Fruit fly (Drosophila melanogaster): ENCODE results near the gene CG12121.
A peak's percentile ranks its signal among the peaks of the same experiment; 100 is the strongest.

The CG12121 gene

DNA sequence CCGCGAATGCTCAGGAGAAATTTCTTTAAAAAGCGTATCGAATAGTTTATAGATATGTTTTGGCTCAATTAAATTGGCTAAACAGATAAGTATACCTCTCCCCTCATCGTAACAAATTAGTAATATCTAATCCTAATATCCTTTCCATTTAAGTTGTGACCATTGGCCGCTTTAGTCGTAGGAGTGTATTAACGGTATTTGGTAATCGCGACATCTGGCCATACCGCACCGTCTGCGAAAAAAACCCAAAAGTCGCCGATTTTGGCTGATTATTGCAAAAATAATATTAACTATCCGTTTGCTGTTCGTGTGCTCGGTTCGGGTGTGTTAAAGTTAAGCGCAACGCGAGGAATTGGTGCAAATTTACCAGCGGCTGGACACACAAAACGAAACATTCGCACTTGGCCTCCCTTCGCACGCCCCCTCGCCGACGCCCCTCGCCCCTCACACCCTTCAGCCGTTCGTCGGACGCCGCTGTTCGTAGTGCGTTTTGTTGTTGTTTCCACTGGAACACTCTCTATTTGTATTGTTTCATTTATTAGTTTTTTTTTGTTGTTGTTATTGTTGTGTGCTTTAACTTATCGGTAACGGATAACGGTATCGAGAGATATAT is 15.1 kb upstream of the CG12121 start, which contains the start of the genes amx and Dsor1 (continued):
- TF ChIP-seq Med (GFP tag) = peak; percentile 57
- no peak for TF ChIP-seq CG10565 (GFP tag; optimal IDR thresholded peaks at IDR 0.05)
- no peak for TF ChIP-seq CG3838 (GFP tag; optimal IDR thresholded peaks at IDR 0.05)
- TF ChIP-seq CG4854 (GFP tag; optimal IDR thresholded peaks at IDR 0.05) = no peak
- peak; percentile 21 for TF ChIP-seq sd (tag; optimal IDR thresholded peaks at IDR 0.05)
- no peak for TF ChIP-seq D19B (GFP tag; optimal IDR thresholded peaks at IDR 0.05)
- no peak for TF ChIP-seq cas (GFP tag; IDR thresholded peaks at IDR 0.05)
- TF ChIP-seq luna (GFP tag; optimal IDR thresholded peaks at IDR 0.05) = no peak
- no peak for TF ChIP-seq CG32532 (GFP tag; IDR thresholded peaks at IDR 0.05)
- no peak for TF ChIP-seq CG13775 (GFP tag; optimal IDR thresholded peaks at IDR 0.05)
- TF ChIP-seq Oaz (GFP tag; IDR thresholded peaks at IDR 0.05) = no peak
- no peak for TF ChIP-seq CG13296 (GFP tag; optimal IDR thresholded peaks at IDR 0.05)
- TF ChIP-seq zf30C (GFP tag; optimal IDR thresholded peaks at IDR 0.05) = no peak
- TF ChIP-seq zen2 (GFP tag; IDR thresholded peaks at IDR 0.05; ENCODE audit: partially characterized antibody) = no peak
- TF ChIP-seq sima (GFP tag; optimal IDR thresholded peaks at IDR 0.05) = no peak
- no peak for TF ChIP-seq Taf1 (GFP tag; IDR thresholded peaks at IDR 0.05)
- no peak for TF ChIP-seq gt (GFP tag; IDR thresholded peaks at IDR 0.05)
- TF ChIP-seq psq (GFP tag; optimal IDR thresholded peaks at IDR 0.05) = no peak
- no peak for TF ChIP-seq CG4730 (GFP tag; IDR thresholded peaks at IDR 0.05)
- no peak for TF ChIP-seq CG11696 (GFP tag; IDR thresholded peaks at IDR 0.05)
- TF ChIP-seq CG33213 (GFP tag; optimal IDR thresholded peaks at IDR 0.05) = no peak
- TF ChIP-seq pb (GFP tag; optimal IDR thresholded peaks at IDR 0.05) = no peak
- TF ChIP-seq Dip2 (GFP tag; IDR thresholded peaks at IDR 0.05) = no peak
- TF ChIP-seq Hmr (GFP tag; optimal IDR thresholded peaks at IDR 0.05) = no peak
- no peak for TF ChIP-seq onecut (GFP tag; IDR thresholded peaks at IDR 0.05)
- no peak for TF ChIP-seq gem (tag; optimal IDR thresholded peaks at IDR 0.05)
- no peak for TF ChIP-seq fru (optimal IDR thresholded peaks at IDR 0.05)
- no peak for TF ChIP-seq ssp (GFP tag; IDR thresholded peaks at IDR 0.05)
- TF ChIP-seq mirr (GFP tag; optimal IDR thresholded peaks at IDR 0.05) = no peak
- TF ChIP-seq Scr (GFP tag; IDR thresholded peaks at IDR 0.05; ENCODE audit: partially characterized antibody) = peak; percentile 33; the same call in 1 of the 2 replicates
- TF ChIP-seq vfl (GFP tag; optimal IDR thresholded peaks at IDR 0.05) = no peak
- TF ChIP-seq wdn (GFP tag; IDR thresholded peaks at IDR 0.05) = no peak
- no peak for TF ChIP-seq CG1024 (GFP tag; IDR thresholded peaks at IDR 0.05)
- no peak for TF ChIP-seq CG17829 (tag; optimal IDR thresholded peaks at IDR 0.05)
- TF ChIP-seq CG17328 (GFP tag; IDR thresholded peaks at IDR 0.05) = no peak
- no peak for TF ChIP-seq az2 (GFP tag; optimal IDR thresholded peaks at IDR 0.05)
- TF ChIP-seq wor (GFP tag; IDR thresholded peaks at IDR 0.05) = no peak
- TF ChIP-seq gsb (GFP tag; IDR thresholded peaks at IDR 0.05) = no peak
- TF ChIP-seq CG12391 (tag; optimal IDR thresholded peaks at IDR 0.05) = no peak
- TF ChIP-seq CG9932 (GFP tag; IDR thresholded peaks at IDR 0.05) = no peak
- no peak for TF ChIP-seq CG14860 (GFP tag; IDR thresholded peaks at IDR 0.05; ENCODE audit: partially characterized antibody)
- TF ChIP-seq gcm2 (GFP tag; optimal IDR thresholded peaks at IDR 0.05) = no peak
- no peak for TF ChIP-seq Awh (GFP tag; IDR thresholded peaks at IDR 0.05)
- no peak for TF ChIP-seq CG42726 (GFP tag; IDR thresholded peaks at IDR 0.05; ENCODE audit: partially characterized antibody)
- no peak for TF ChIP-seq CG30403 (GFP tag; optimal IDR thresholded peaks at IDR 0.05)
- no peak for TF ChIP-seq Stat92E (GFP tag; optimal IDR thresholded peaks at IDR 0.05)
- TF ChIP-seq org-1 (GFP tag; optimal IDR thresholded peaks at IDR 0.05) = no peak
- no peak for TF ChIP-seq HLH4C (GFP tag; IDR thresholded peaks at IDR 0.05; ENCODE audit: partially characterized antibody)
- no peak for TF ChIP-seq Spps (tag; optimal IDR thresholded peaks at IDR 0.05)
- TF ChIP-seq Camta (GFP tag; optimal IDR thresholded peaks at IDR 0.05) = no peak
- TF ChIP-seq z (GFP tag; IDR thresholded peaks at IDR 0.05) = no peak
- peak; percentile 30 for TF ChIP-seq CG14710 (tag; optimal IDR thresholded peaks at IDR 0.05)

All from whole organism, embryonic.